Fruit fly (Drosophila melanogaster) whole organism, wandering third instar larva: ENCODE results near the gene CG9920.

Experiments used
- N ChIP-seq: fragments of >200 bp; optimal IDR thresholded peaks from 2 replicates; lab custom pipeline; 2018; ENCODE audit warnings: missing biosample characterization, missing external identifiers, missing genetic modification characterization
- dmrt93B ChIP-seq: fragments of 200-800 bp; sonication (Bioruptor generic); optimal IDR thresholded peaks from 2 replicates; lab custom pipeline; 2018; ENCODE audit warnings: missing biosample characterization, mild to moderate bottlenecking, missing genetic modification characterization

DNA sequence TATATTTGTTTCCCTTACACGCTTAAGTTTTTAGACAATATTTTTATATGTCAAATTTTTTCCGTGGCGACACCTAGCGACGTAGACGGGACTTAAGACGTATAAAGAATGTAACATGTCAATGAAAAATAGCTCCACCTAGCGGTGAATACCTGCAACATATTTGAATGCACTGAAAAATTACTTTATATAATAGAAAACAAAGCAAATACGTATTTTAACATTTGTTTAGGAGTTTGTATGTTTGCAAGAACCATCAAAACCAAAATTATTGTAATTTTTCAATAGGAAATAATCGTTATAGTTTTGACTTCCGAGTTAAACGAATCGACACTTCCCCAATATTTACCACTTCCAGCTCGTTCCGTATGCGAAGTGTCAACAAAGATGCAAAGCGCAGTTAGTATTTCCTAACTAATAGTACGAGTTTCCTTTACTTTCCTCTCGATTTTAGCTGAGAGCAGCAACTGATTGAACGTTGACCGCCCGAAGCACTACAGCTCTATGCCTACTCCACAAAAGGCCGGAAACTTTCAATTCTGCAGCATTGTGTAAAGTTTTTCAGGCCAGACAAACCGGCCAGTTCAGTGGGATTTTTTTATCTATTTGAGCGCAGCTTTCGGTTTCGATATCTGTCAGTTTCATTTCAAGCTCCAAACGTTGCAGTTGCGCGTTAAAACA, 8.9 kb downstream of the CG9920 start, which contains the start of gene Npc2b:
- TF ChIP-seq N (no peak), dmrt93B (peak; percentile 38)
